Worm (Caenorhabditis elegans) whole organism, L2 larva: ENCODE results near the gene F10G7.5.

Experiments used
- R02D3.7 ChIP-seq: fragments of 150-350 bp; optimal IDR thresholded peaks from 2 replicates; lab custom pipeline; 2014; ENCODE audit warnings: missing biosample characterization, missing genetic modification characterization
- Y55F3AM.14 ChIP-seq: fragments of 200-800 bp; sonication (Bioruptor generic); optimal IDR thresholded peaks from 2 replicates; lab custom pipeline; 2018; ENCODE audit warnings: mild to moderate bottlenecking, missing genetic modification characterization, missing compliant biosample characterization
- aly-2 ChIP-seq: fragments of 150-350 bp; optimal IDR thresholded peaks from 2 replicates; lab custom pipeline; 2014; ENCODE audit warnings: missing biosample characterization, missing genetic modification characterization
- gmeb-1 ChIP-seq: fragments of 150-350 bp; optimal IDR thresholded peaks from 2 replicates; lab custom pipeline; 2014; ENCODE audit warnings: missing biosample characterization, missing genetic modification characterization
- lin-11 ChIP-seq: fragments of 150-350 bp; sonication (generic microtip); optimal IDR thresholded peaks from 2 replicates; lab custom pipeline; 2014; ENCODE audit warnings: missing biosample characterization, missing genetic modification characterization, inconsistent platforms, mixed read lengths
- lin-13 ChIP-seq: fragments of 150-350 bp; optimal IDR thresholded peaks from 2 replicates; lab custom pipeline; 2014; ENCODE audit warnings: missing biosample characterization, missing genetic modification reagents, missing genetic modification characterization
- mab-5 ChIP-seq: fragments of 150-350 bp; optimal IDR thresholded peaks from 2 replicates; lab custom pipeline; 2014; ENCODE audit warnings: missing biosample characterization, missing genetic modification characterization
- mbf-1 ChIP-seq: sonication (generic microtip); optimal IDR thresholded peaks from 2 replicates; lab custom pipeline; 2017; ENCODE audit warnings: missing biosample characterization, missing genetic modification characterization
- nhr-11 ChIP-seq: fragments of 150-350 bp; optimal IDR thresholded peaks from 2 replicates; lab custom pipeline; 2014; ENCODE audit warnings: missing biosample characterization, missing genetic modification characterization
- nhr-237 ChIP-seq: fragments of 150-350 bp; optimal IDR thresholded peaks from 2 replicates; lab custom pipeline; 2014; ENCODE audit warnings: missing biosample characterization, missing genetic modification characterization
- nhr-25 ChIP-seq: fragments of 150-350 bp; sonication (generic microtip); optimal IDR thresholded peaks from 3 replicates; lab custom pipeline; 2014; ENCODE audit warnings: missing biosample characterization, missing genetic modification characterization
- zag-1 ChIP-seq: fragments of 150-350 bp; optimal IDR thresholded peaks from 2 replicates; lab custom pipeline; 2014; ENCODE audit warnings: missing biosample characterization, missing genetic modification characterization
- ztf-4 ChIP-seq: fragments of 150-350 bp; optimal IDR thresholded peaks from 2 replicates; lab custom pipeline; 2014; ENCODE audit warnings: missing biosample characterization, missing genetic modification characterization

F10G7.5 gene

ce11 chrII:4745281-4745680, 52.1 kb downstream of the F10G7.5 start (continued):
- TF ChIP-seq R02D3.7 (tag; lab: Kevin White, UChicago) (no peak), ztf-4 (tag; lab: Kevin White, UChicago) (peak; percentile 50), nhr-25 (tag; lab: Kevin White, UChicago) (peak; percentile 80), aly-2 (tag; lab: Kevin White, UChicago) (no peak), Y55F3AM.14 (GFP tag; lab: Kevin White, UChicago) (no peak), gmeb-1 (tag; lab: Kevin White, UChicago) (peak; percentile 33), lin-13 (GFP tag; lab: Kevin White, UChicago) (no peak), mab-5 (tag; lab: Kevin White, UChicago) (no peak), lin-11 (tag; lab: Kevin White, UChicago) (no peak), nhr-11 (peak; percentile 43), mbf-1 (tag; lab: Kevin White, UChicago) (no peak), nhr-237 (tag; lab: Kevin White, UChicago) (no peak), zag-1 (tag; lab: Kevin White, UChicago) (no peak)
- TF ChIP-seq, all 48 proteins: peak for 14
